Worm (Caenorhabditis elegans): ENCODE data around the gene tmem-135.
A peak's percentile ranks its signal among the peaks of the same experiment; 100 is the strongest.

The tmem-135 gene

DNA sequence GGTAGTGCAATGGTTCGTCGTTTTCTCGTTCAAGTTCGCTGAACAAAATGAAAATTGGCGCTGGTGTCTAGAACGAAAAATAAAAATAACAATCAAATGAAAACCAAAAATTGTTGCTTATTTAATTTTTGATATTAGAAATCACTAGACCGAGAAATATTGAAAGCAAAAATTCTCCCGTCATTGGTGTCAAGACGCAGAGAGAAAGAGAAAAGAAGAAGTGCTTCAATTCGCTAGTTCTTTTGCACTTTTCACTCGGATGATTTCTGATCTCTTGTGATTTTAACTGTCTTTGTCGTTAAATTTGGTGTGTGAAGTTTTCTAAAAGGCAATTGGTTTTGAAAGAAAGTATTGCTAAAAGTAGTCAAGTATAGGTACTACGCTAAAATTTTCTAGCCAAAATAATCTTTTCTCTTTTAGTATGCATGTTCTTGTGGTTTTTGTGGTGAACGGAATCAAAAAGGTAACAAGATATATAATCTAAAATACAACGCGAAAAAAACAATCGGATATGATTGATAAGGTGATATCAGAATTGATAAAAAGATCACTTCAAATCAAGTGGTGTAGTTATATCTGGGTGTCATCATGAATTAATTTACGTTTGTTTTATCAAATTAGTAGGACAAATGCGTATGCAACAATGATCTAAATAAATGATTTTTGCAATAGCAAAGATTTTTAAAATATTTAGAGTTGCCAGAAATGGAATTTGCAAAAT is 10.4 kb upstream of the tmem-135 start:
- TF ChIP-seq crh-2 (tag; optimal IDR thresholded peaks at IDR 0.05) (no peak), nhr-77 (tag; optimal IDR thresholded peaks at IDR 0.05) (no peak), fos-1 (tag; optimal IDR thresholded peaks at IDR 0.05) (peak; percentile 11), blmp-1 (tag; optimal IDR thresholded peaks at IDR 0.05; ENCODE audit: insufficient read depth) (peak; percentile 74), mdl-1 (tag; optimal IDR thresholded peaks at IDR 0.05) (no peak), nhr-23 (tag; optimal IDR thresholded peaks at IDR 0.05) (no peak), nhr-129 (tag; optimal IDR thresholded peaks at IDR 0.05) (peak; percentile 0), nhr-10 (tag; optimal IDR thresholded peaks at IDR 0.05) (no peak), unc-55 (GFP tag; optimal IDR thresholded peaks at IDR 0.05) (peak; percentile 1), sma-9 (GFP tag; optimal IDR thresholded peaks at IDR 0.05) (peak; percentile 75), sma-9 (tag; optimal IDR thresholded peaks at IDR 0.05) (no peak), R02D3.7 (tag; optimal IDR thresholded peaks at IDR 0.05) (no peak)

DNA sequence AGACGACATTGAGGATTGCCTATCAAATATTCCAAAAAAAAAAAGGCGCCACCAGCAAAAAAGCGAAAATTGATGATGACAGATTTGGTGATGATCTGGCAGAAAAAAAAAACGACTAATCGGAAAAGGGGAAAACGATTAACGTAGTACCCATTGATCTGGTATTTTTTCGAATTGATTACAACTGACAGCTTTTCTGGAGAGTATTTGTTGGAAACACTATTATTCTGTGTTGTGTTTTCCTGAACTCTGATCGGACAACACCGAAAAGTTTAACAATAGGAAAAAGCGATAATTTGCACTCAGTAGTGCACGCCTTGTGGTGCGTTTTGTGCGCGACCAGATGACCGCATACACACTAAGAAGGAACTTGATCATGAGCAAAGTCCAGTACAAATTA is 8.9 kb upstream of the tmem-135 start:
- TF ChIP-seq alr-1 (tag; optimal IDR thresholded peaks at IDR 0.05) (no peak), elt-3 (tag; optimal IDR thresholded peaks at IDR 0.05) (no peak), sem-4 (tag; optimal IDR thresholded peaks at IDR 0.05) (no peak), ceh-82 (tag; optimal IDR thresholded peaks at IDR 0.05) (no peak)

DNA sequence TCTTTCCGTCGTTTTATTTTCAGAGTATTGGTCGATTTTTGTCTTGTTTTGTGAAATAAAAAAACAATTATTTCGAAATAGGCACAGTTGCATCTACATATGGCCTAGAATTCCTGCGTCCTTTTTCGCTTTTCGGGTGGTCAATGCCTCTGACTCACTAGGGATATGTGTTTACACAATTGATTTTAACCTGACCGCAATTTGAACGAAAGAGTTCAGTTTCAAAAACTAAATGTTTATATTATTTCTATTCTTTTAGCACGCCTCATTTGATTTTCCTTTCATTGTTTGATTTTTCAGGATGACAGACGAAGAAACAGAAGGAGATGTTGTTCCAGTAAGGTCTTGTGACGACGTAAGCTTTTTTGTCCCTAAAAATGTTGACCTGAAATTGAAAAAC is 5.7 kb upstream of the tmem-135 start, which contains the start of gene mfsd-12:
TSS of gene mfsd-12 (plus strand) at position 301 of the 400 bp plus-strand sequence.
- TF ChIP-seq crh-2 (tag; optimal IDR thresholded peaks at IDR 0.05) (no peak), unc-62 (GFP tag; optimal IDR thresholded peaks at IDR 0.05) (no peak), aly-2 (tag; optimal IDR thresholded peaks at IDR 0.05) (no peak), C34F6.9 (tag; optimal IDR thresholded peaks at IDR 0.05) (no peak), nhr-25 (tag; optimal IDR thresholded peaks at IDR 0.05) (no peak), sma-3 (GFP tag; optimal IDR thresholded peaks at IDR 0.05) (no peak), F13H6.1 (tag; optimal IDR thresholded peaks at IDR 0.05) (no peak), lin-13 (GFP tag; optimal IDR thresholded peaks at IDR 0.05) (no peak), lin-39 (tag; optimal IDR thresholded peaks at IDR 0.05) (no peak)

DNA sequence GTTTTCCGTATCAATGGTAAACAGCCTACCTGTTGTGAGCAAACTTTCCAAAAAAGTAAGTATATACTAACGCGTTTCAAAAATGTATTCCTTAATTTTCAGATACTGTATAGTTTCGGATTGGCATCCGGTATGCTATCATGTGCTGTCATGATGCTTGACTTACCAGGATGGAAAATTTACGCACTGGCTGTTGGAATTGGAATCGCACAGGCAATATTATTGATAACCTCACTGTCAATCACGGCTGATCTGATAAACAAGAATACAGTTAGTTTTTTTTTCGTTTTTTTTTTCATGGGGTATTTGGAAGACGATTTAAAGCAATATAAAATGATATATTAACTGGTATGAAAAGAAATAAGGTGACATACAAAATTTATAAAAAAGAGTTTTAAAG is 1.7 kb upstream of the tmem-135 start:
- no peak for TF ChIP-seq sma-9 (GFP tag; optimal IDR thresholded peaks at IDR 0.05)
- no peak for TF ChIP-seq sma-9 (tag; optimal IDR thresholded peaks at IDR 0.05)
- no peak for TF ChIP-seq nhr-237 (tag; optimal IDR thresholded peaks at IDR 0.05)
- TF ChIP-seq lin-13 (GFP tag; optimal IDR thresholded peaks at IDR 0.05), result no peak
- TF ChIP-seq ceh-82 (tag; optimal IDR thresholded peaks at IDR 0.05), result no peak
- TF ChIP-seq ceh-16 (tag; optimal IDR thresholded peaks at IDR 0.05), result no peak
- no peak for TF ChIP-seq sem-4 (tag; optimal IDR thresholded peaks at IDR 0.05)
- no peak for TF ChIP-seq nhr-6 (tag; optimal IDR thresholded peaks at IDR 0.05)
- no peak for TF ChIP-seq unc-39 (tag; optimal IDR thresholded peaks at IDR 0.05)
- no peak for TF ChIP-seq skn-1 (tag; optimal IDR thresholded peaks at IDR 0.05)
- no peak for TF ChIP-seq C34F6.9 (tag; optimal IDR thresholded peaks at IDR 0.05)
- TF ChIP-seq fos-1 (tag; optimal IDR thresholded peaks at IDR 0.05), result no peak
- TF ChIP-seq sma-3 (GFP tag; optimal IDR thresholded peaks at IDR 0.05), result no peak
- no peak for TF ChIP-seq gmeb-1 (tag; optimal IDR thresholded peaks at IDR 0.05)
- TF ChIP-seq lin-11 (tag; optimal IDR thresholded peaks at IDR 0.05), result no peak
- no peak for TF ChIP-seq unc-62 (GFP tag; optimal IDR thresholded peaks at IDR 0.05)
- TF ChIP-seq peb-1 (tag; optimal IDR thresholded peaks at IDR 0.05), result no peak
- TF ChIP-seq nhr-11 (tag; optimal IDR thresholded peaks at IDR 0.05), result no peak

DNA sequence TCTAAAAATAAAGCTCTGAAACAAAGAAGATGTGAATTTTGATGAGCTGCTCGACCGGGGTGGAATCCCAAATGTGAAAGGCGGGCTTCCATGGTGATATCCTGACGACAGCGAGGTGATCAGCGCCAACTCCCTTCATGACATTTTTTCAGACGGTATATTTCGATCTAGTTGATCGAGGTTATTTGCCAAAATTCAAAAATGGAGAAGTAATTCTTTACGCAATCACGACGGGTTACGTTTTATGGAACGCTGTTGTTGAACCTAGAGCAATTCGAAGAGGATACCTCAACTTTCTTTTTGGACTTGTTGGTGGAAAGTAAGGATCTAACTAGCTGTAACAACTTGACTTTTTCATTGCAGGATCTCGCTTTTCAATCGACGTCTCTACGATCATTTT is 3.2 kb downstream of the tmem-135 start:
- TF ChIP-seq lsy-2 (tag; optimal IDR thresholded peaks at IDR 0.05) (no peak), fos-1 (tag; optimal IDR thresholded peaks at IDR 0.05) (no peak), crh-2 (tag; optimal IDR thresholded peaks at IDR 0.05) (no peak), unc-39 (tag; optimal IDR thresholded peaks at IDR 0.05) (no peak), Y55F3AM.14 (GFP tag; optimal IDR thresholded peaks at IDR 0.05) (no peak), peb-1 (tag; optimal IDR thresholded peaks at IDR 0.05) (no peak), elt-3 (tag; optimal IDR thresholded peaks at IDR 0.05) (no peak), ceh-82 (tag; optimal IDR thresholded peaks at IDR 0.05) (no peak), ztf-4 (tag; optimal IDR thresholded peaks at IDR 0.05) (no peak), nhr-25 (tag; optimal IDR thresholded peaks at IDR 0.05) (no peak), unc-62 (GFP tag; optimal IDR thresholded peaks at IDR 0.05) (no peak)

Measured in whole organism, L2 larva.